Fruit fly (Drosophila melanogaster): ENCODE results near the gene Mnn1.

DNA sequence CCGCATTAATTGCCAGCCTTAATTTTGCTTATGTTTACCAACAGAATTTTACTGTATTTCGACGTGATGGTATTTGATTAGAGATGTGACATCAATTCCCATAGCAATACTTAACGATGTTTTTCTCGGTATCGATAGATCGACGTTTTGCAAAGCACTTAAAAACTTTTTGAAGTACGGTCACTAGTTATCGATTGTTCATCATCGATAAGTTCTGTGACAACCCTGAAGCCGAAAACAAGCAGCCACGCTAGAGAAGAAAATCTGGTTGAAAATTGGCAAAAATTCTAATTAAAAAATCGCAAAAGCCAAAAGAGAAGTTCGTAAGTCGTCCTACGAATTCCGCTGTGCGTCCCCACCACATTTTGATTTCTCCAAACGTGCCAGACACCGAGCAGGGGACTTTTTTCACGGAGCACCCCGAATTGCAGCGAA lies 23.6 kb upstream of the Mnn1 start, which contains the start of the genes Rab30 and Caper:
- peak; percentile 80 for TF ChIP-seq brk (GFP tag; optimal IDR thresholded peaks at IDR 0.05)
- peak; percentile 70 for TF ChIP-seq rgr (GFP tag; optimal IDR thresholded peaks at IDR 0.05)
